Worm (Caenorhabditis elegans): ENCODE results near the gene Y43F8B.18.
A peak's percentile ranks its signal among the peaks of the same experiment; 100 is the strongest.

The Y43F8B.18 gene

ce11 chrV:19497087-19497486 is 11.3 kb downstream of the Y43F8B.18 start:
- TF ChIP-seq set-16 (GFP tag; IDR thresholded peaks at IDR 0.05): no peak
- TF ChIP-seq aha-1 (tag): peak; percentile 2

ce11 chrV:19501389-19501788 is 15.6 kb downstream of the Y43F8B.18 start:
- TF ChIP-seq nhr-77 (tag; optimal IDR thresholded peaks at IDR 0.05) (no peak), gei-8 (GFP tag; optimal IDR thresholded peaks at IDR 0.05) (no peak), mxl-2 (GFP tag; conservative IDR thresholded peaks at IDR 0.05) (no peak), ama-1 (optimal IDR thresholded peaks at IDR 0.05) (no peak), arid-1 (GFP tag; conservative IDR thresholded peaks at IDR 0.05) (no peak), unc-62 (GFP tag; optimal IDR thresholded peaks at IDR 0.05 in 1 of 2) (peak in 1 of 2 experiments; percentile 97), unc-62 (tag; optimal IDR thresholded peaks at IDR 0.05) (no peak)

ce11 chrV:19502579-19503151 is 16.9 kb downstream of the Y43F8B.18 start, which contains the start of gene Y43F8B.3:
Gene Y43F8B.3 (plus strand): TSS chrV:19503101.
- TF ChIP-seq ceh-20 (GFP tag; IDR thresholded peaks at IDR 0.05) (no peak), unc-130 (GFP tag; optimal IDR thresholded peaks at IDR 0.05) (no peak), F49E8.2 (tag; optimal IDR thresholded peaks at IDR 0.05; ENCODE audit: borderline replicate concordance) (no peak), nhr-11 (tag; optimal IDR thresholded peaks at IDR 0.05) (no peak), F26F4.8 (GFP tag; conservative IDR thresholded peaks at IDR 0.05) (no peak), skn-1 (tag; optimal IDR thresholded peaks at IDR 0.05) (no peak), php-3 (GFP tag; IDR thresholded peaks at IDR 0.05) (no peak), ZK337.2 (GFP tag; IDR thresholded peaks at IDR 0.05) (no peak), lin-1 (GFP tag; IDR thresholded peaks at IDR 0.05) (no peak), aly-2 (tag; optimal IDR thresholded peaks at IDR 0.05) (no peak)

ce11 chrV:19509061-19509460 is 23.3 kb downstream of the Y43F8B.18 start:
- TF ChIP-seq aha-1 (tag) (no peak), set-16 (GFP tag; IDR thresholded peaks at IDR 0.05) (peak; percentile 79)

ce11 chrV:19510352-19510751 is 24.6 kb downstream of the Y43F8B.18 start:
- TF ChIP-seq F49E8.2 (tag; optimal IDR thresholded peaks at IDR 0.05; ENCODE audit: borderline replicate concordance) (no peak), Y105C5A.15 (GFP tag; IDR thresholded peaks at IDR 0.05) (no peak), hlh-11 (tag; optimal IDR thresholded peaks at IDR 0.05) (no peak), nhr-237 (tag; optimal IDR thresholded peaks at IDR 0.05) (no peak)

- TF ChIP-seq dve-1 (tag; optimal IDR thresholded peaks at IDR 0.05; ENCODE audit: insufficient read depth): no peak
- TF ChIP-seq set-16 (GFP tag; IDR thresholded peaks at IDR 0.05): peak; percentile 63
Observed at ce11 chrV:19510925-19511324, 25.1 kb downstream of the Y43F8B.18 start.

- TF ChIP-seq ctbp-1 (GFP tag; IDR thresholded peaks at IDR 0.05) (no peak), nhr-102 (tag; optimal IDR thresholded peaks at IDR 0.05) (no peak), lim-7 (GFP tag; IDR thresholded peaks at IDR 0.05) (no peak), mep-1 (tag; optimal IDR thresholded peaks at IDR 0.05) (no peak)
Observed at ce11 chrV:19512260-19512947, 26.6 kb downstream of the Y43F8B.18 start, which contains the start of gene Y43F8B.19. Gene Y43F8B.19 (minus strand): TSS chrV:19512310.

ce11 chrV:19513552-19513951 is 27.8 kb downstream of the Y43F8B.18 start, which contains the start of gene phy-4:
Gene phy-4 (minus strand): TSS chrV:19513652.
- TF ChIP-seq unc-39 (tag; optimal IDR thresholded peaks at IDR 0.05) (no peak), skn-1 (tag; optimal IDR thresholded peaks at IDR 0.05) (no peak), attf-4 (tag; optimal IDR thresholded peaks at IDR 0.05) (no peak), lin-29 (GFP tag; IDR thresholded peaks at IDR 0.05) (no peak), F37D6.2 (tag; optimal IDR thresholded peaks at IDR 0.05) (no peak), saeg-2 (GFP tag; IDR thresholded peaks at IDR 0.05) (no peak), zfp-3 (GFP tag; conservative IDR thresholded peaks at IDR 0.05) (no peak), T20F7.1 (GFP tag; optimal IDR thresholded peaks at IDR 0.05) (no peak), ceh-28 (tag; optimal IDR thresholded peaks at IDR 0.05) (no peak), zag-1 (tag; optimal IDR thresholded peaks at IDR 0.05) (no peak), nhr-25 (tag; optimal IDR thresholded peaks at IDR 0.05; ENCODE audit: borderline replicate concordance, insufficient read depth) (no peak), mep-1 (tag; optimal IDR thresholded peaks at IDR 0.05) (no peak), nhr-237 (tag; optimal IDR thresholded peaks at IDR 0.05) (no peak), F10B5.3 (tag; optimal IDR thresholded peaks at IDR 0.05) (no peak)

All from whole organism, L4 larva.